Fruit fly (Drosophila melanogaster) ovary, adult (tissue): Measurements from ENCODE around the gene wat.

Experiments
- CG17801 ChIP-seq: fragments of 200-800 bp; optimal IDR thresholded peaks from 2 replicates; lab custom pipeline; 2019; ENCODE audit warnings: missing biosample characterization, mild to moderate bottlenecking, missing genetic modification characterization, moderate library complexity; ENCODE audit not compliant: partially characterized antibody

wat gene

DNA sequence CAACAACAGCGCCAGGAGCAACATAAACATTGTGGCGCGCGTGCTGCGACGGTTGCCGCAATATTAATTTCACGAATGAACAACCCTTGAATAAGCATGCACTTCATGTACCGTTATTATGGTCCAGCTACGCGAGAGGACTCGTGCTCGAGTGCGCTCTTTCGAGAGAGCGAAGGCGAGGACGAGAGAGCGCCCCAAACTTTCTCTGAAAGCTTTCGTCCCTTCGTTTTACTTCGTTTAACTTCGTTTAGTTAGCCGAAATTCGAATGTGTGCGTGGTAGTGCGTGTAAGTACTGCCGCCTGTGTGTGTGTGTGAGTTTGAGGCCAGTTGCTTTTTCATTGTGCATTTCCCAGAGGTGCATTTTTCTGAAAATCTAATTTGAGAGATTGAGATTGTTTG, 29.5 kb downstream of the wat start:
- TF ChIP-seq CG17801 (GFP tag; lab: Kevin White, UChicago) = no peak

DNA sequence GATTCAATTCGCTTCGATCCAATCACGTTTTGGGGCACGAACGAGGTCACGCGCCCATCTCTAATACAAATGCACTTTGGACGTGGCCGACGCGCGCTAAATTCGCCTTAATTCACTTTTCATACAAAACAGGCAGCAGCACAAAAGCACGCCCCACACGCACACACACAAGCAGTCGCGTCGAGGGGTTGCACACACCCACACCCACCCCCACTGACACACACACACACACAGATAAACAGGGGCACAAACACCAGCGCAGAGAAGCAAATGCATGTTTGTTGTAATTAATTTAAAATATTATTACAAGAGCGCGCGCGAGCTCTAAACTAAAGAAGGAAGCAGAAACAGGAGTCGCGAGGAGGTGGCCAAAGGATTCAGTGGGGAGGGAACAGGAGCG, 30.8 kb downstream of the wat start:
- TF ChIP-seq CG17801 (GFP tag; lab: Kevin White, UChicago) = no peak

DNA sequence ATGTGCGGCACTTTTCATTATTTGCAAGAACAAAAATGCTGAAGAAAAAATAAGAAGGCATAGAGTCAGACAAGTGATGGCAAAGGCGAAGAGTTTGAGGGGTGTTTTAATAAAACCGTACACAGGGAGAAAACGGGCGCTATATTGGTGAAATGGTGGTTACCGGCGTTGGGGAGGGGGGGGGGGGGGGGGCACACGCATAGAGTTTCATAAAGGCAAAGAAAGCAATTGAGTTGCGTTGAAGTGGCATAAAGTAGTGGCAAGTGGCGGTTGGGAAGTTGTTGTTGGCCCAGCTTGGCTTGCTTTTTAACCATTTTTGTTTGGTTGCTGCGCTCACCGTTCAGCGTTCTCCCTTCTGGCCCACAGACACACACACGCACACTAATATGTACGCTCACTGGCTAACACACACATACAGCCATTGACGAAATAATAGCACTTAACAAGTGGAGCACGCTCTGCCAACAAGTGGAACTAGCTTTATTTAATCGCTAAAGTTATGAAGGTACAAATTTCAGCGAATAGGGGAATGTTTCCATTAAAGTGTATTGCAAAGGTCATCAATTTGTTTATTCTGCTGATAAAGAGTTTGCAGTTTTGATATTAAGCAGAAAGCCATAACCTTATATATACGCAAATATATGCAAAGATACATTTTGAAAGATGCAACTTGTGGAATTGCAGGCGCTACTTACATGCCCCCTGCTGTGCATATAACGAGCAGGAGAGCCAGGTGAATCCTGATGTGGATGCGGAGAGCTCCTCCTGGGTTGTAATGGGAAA, 32.4 kb downstream of the wat start:
- TF ChIP-seq CG17801 (GFP tag; lab: Kevin White, UChicago) = no peak

DNA sequence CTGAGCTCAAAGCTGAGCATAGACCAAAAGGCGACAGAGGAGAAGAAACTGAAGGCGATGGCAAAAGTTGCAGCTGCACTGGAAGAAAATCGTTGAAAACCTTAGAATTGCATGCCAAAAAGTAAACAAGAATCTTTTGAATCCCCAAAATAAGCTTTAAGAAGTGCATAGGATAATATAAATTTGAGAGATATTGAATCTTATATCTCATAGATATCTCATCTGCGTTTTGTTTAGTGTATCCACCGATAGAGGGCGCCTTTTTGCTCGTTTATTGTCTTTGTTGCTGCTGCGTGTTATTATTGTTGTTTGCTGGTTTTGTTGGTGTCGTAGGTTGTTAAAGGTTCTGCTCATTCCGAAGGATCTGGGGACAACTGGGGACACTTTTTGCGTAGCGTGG, 34.3 kb downstream of the wat start:
- no peak for TF ChIP-seq CG17801 (GFP tag; lab: Kevin White, UChicago)

DNA sequence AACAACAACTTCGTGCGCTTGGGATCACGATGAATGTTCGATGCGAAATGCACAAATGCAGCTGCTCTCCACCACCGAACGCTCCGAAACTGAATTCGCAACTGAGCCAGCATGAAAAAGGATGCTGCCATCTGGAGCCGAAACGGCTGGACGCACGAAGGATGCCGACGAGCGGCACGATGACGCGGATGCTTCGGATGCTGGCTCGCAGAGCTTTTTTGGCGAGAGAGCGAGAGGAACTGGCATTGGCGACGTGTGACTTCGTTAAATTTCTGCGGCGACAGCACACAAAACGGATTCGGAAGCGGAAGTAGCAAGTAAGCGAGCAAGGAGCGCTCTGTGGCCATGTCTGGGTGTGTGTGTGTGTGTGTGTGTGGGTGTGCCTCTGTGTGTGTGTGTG, 49.9 kb downstream of the wat start, which contains the start of gene DIP-gamma:
DIP-gamma (minus strand) TSS at position 107 of the 400 bp plus-strand sequence.
- no peak for TF ChIP-seq CG17801 (GFP tag; lab: Kevin White, UChicago)

DNA sequence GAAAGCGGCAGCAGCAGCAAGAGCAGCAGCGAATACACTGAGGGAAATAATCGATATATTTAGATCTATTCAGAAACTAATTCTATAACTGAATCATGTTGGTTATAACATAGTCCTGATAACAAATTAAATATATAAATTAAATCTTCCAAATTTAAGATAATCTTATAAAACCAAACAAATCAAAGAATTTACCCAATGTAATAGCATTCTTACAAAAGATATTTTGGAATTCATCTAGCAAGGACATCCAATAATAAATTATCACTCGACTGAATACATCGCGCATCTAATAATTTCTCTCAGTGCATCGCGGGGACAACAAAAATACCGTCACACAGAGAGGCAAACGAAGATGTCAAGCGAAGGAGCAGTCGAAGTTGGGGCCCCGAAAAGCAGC, 61.1 kb downstream of the wat start:
- TF ChIP-seq CG17801 (GFP tag; lab: Kevin White, UChicago) = no peak

DNA sequence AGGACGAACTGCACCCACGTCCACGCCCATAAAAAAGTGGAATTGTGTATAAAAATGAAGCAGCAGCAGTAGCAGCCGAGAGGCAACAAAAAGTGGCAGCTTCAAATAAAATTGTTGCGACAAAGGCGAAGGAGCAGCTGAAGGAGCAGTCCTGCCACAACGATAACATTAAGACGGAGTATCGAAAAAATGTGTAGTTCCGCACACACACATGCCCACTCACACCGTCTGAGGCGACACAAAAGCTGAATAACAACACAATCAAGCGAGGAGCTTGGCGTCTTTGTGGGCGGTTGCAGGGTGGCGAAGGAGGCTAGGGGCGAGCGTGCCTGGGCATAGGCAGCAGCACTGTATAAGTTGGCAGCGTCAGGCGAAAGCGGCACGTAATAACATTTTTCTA, 61.5 kb downstream of the wat start:
- TF ChIP-seq CG17801 (GFP tag; lab: Kevin White, UChicago) = no peak

DNA sequence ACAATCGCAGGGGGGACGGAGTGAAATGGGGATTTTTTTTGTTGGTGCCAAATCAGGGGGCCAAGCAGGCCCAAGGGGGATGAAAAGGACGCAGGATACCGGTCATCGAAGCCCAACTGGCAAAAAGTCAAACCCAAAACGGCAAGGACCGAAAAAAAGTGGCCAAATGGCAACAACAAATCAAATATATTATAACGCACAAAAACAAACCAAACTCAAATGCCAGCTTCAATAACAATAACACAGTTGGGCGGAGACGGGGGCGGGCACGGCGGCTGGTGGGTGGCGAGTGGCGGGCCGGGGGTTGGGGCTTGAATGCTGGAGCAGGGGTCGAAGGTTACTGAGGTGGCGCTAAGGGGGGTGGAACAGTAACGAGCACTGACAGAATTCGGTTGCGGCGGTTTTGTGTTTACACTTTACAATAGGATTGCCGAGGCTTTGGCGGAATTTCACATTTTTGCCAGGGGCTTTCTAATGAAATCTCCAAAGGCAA, 69.3 kb downstream of the wat start:
- TF ChIP-seq CG17801 (GFP tag; lab: Kevin White, UChicago) = no peak
